Fruit fly (Drosophila melanogaster) whole organism, embryonic: ENCODE measurements around the gene RAF2.

ENCODE experiments used
- Blimp-1 ChIP-seq: fragments of 200-800 bp; sonication (Bioruptor generic); optimal IDR thresholded peaks from 3 replicates; lab custom pipeline; 2018; ENCODE audit warnings: missing biosample characterization, missing genetic modification characterization, mild to moderate bottlenecking, moderate library complexity, missing genetic modification reagents
- CG10267 ChIP-seq: fragments of 200-800 bp; sonication (Bioruptor generic); optimal IDR thresholded peaks from 2 replicates; lab custom pipeline; 2018; ENCODE audit warnings: missing biosample characterization, mild to moderate bottlenecking, missing genetic modification characterization, moderate library complexity
- CG10431 ChIP-seq: fragments of 200-800 bp; sonication (Bioruptor generic); optimal IDR thresholded peaks from 3 replicates; lab custom pipeline; 2018; ENCODE audit warnings: missing biosample characterization, mild to moderate bottlenecking, missing genetic modification characterization
- CG11504 ChIP-seq: fragments of 200-800 bp; sonication (Bioruptor generic); optimal IDR thresholded peaks from 3 replicates; lab custom pipeline; 2019; ENCODE audit warnings: missing biosample characterization, mild to moderate bottlenecking, missing genetic modification characterization, moderate library complexity
- CG11695 ChIP-seq: fragments of 200-800 bp; sonication (Bioruptor generic); IDR thresholded peaks from 3 replicates; pipeline ENCODE4 v1.3.6; 2022; ENCODE audit warnings: missing biosample characterization, missing genetic modification characterization
- CG12391 ChIP-seq: fragments of 200-800 bp; sonication (Bioruptor generic); optimal IDR thresholded peaks from 3 replicates; lab custom pipeline; 2018; ENCODE audit warnings: missing biosample characterization, mild to moderate bottlenecking, missing genetic modification characterization, moderate library complexity
- CG13287 ChIP-seq: fragments of 200-800 bp; sonication (Bioruptor generic); IDR thresholded peaks from 2 replicates; pipeline ENCODE4 v1.3.6; 2022; ENCODE audit warnings: missing biosample characterization, missing genetic modification characterization; ENCODE audit not compliant: partially characterized antibody
- CG14667 ChIP-seq: fragments of 200-800 bp; sonication (Bioruptor generic); IDR thresholded peaks from 2 replicates; pipeline ENCODE4 v1.3.6; 2022; ENCODE audit warnings: missing biosample characterization, missing genetic modification characterization
- CG14710 ChIP-seq: fragments of 200-800 bp; sonication (Bioruptor generic); optimal IDR thresholded peaks from 3 replicates; lab custom pipeline; 2019; ENCODE audit warnings: missing biosample characterization, mild to moderate bottlenecking, missing genetic modification characterization, moderate library complexity
- CG14860 ChIP-seq: fragments of 200-800 bp; sonication (Bioruptor generic); IDR thresholded peaks from 3 replicates; pipeline ENCODE4 v1.3.6; 2022; ENCODE audit warnings: missing biosample characterization, missing genetic modification characterization; ENCODE audit not compliant: partially characterized antibody
- CG1529 ChIP-seq: fragments of 200-800 bp; sonication (Bioruptor generic); optimal IDR thresholded peaks from 3 replicates; lab custom pipeline; 2018; ENCODE audit warnings: missing biosample characterization, missing genetic modification characterization
- CG18011 ChIP-seq: fragments of 200-800 bp; sonication (Bioruptor generic); optimal IDR thresholded peaks from 2 replicates; lab custom pipeline; 2017; ENCODE audit warnings: missing biosample characterization, missing genetic modification characterization, mild to moderate bottlenecking, moderate library complexity, missing genotype
- CG2712 ChIP-seq: fragments of 200-800 bp; optimal IDR thresholded peaks from 3 replicates; lab custom pipeline; 2019; ENCODE audit warnings: missing biosample characterization, mild to moderate bottlenecking, missing genetic modification characterization, moderate library complexity
- CG31441 ChIP-seq: fragments of 200-800 bp; sonication (Bioruptor generic); IDR thresholded peaks from 2 replicates; pipeline ENCODE4 v1.3.6; 2022; ENCODE audit warnings: missing biosample characterization, missing genetic modification characterization
- CG7786 ChIP-seq: fragments of 200-800 bp; sonication (Bioruptor generic); optimal IDR thresholded peaks from 2 replicates; lab custom pipeline; 2016; ENCODE audit warnings: missing biosample characterization, missing genetic modification characterization
- CG7987 ChIP-seq: fragments of 200-800 bp; sonication (Bioruptor generic); optimal IDR thresholded peaks from 2 replicates; lab custom pipeline; 2018; ENCODE audit warnings: missing biosample characterization, mild to moderate bottlenecking, missing genetic modification characterization, moderate library complexity
- CG9876 ChIP-seq: fragments of 200-800 bp; sonication (Bioruptor generic); optimal IDR thresholded peaks from 2 replicates; lab custom pipeline; 2016; ENCODE audit warnings: missing biosample characterization, missing genetic modification characterization
- Dll ChIP-seq: fragments of 200-800 bp; sonication (Bioruptor generic); IDR thresholded peaks from 4 replicates; pipeline ENCODE4 v1.3.6; 2022; ENCODE audit warnings: missing biosample characterization, missing genetic modification characterization; ENCODE audit not compliant: partially characterized antibody
- Dp ChIP-seq: fragments of 200-800 bp; sonication (Bioruptor generic); optimal IDR thresholded peaks from 2 replicates; lab custom pipeline; 2018; ENCODE audit warnings: missing biosample characterization, mild to moderate bottlenecking, missing genetic modification characterization, moderate library complexity
- Dref ChIP-seq: fragments of 200-800 bp; sonication (Bioruptor generic); IDR thresholded peaks from 2 replicates; pipeline ENCODE4 v1.3.6; 2022; ENCODE audit warnings: missing biosample characterization, missing genetic modification characterization
- E2f2 ChIP-seq: fragments of 200-800 bp; sonication (Bioruptor generic); IDR thresholded peaks from 2 replicates; pipeline ENCODE4 v1.3.6; 2022; ENCODE audit warnings: missing biosample characterization, missing genetic modification characterization
- Ets65A ChIP-seq: fragments of 200-800 bp; sonication (Bioruptor generic); peaks from one replicate; lab custom pipeline; 2016; ENCODE audit warnings: missing biosample characterization, missing genetic modification characterization
- Med ChIP-seq: fragments of 200-800 bp; sonication (Bioruptor generic); peaks from one replicate; lab custom pipeline; 2016; ENCODE audit warnings: missing biosample characterization, missing genetic modification characterization, mild to moderate bottlenecking, inconsistent platforms, moderate library complexity
- Taf1 ChIP-seq: fragments of 200-800 bp; sonication (Bioruptor generic); IDR thresholded peaks from 2 replicates; pipeline ENCODE4 v1.3.6; 2022; ENCODE audit warnings: missing biosample characterization, missing genetic modification characterization
- Trl ChIP-seq, 3 experiments: fragments of >200 bp in 2 of 3; fragments of 200-800 bp in 1 of 3; sonication (Bioruptor generic) in 1 of 3; optimal IDR thresholded peaks; 2 replicates in 1 of 3; 3 replicates in 2 of 3; lab custom pipeline; 2016 to 2017; ENCODE audit warnings: missing biosample characterization in 1 of 3, missing genetic modification characterization in 1 of 3
- ac ChIP-seq: fragments of 200-800 bp; sonication (Bioruptor generic); optimal IDR thresholded peaks from 3 replicates; lab custom pipeline; 2017; ENCODE audit warnings: missing biosample characterization, mild to moderate bottlenecking, missing genetic modification characterization
- ase ChIP-seq: fragments of 200-800 bp; sonication (Bioruptor generic); IDR thresholded peaks from 3 replicates; pipeline ENCODE4 v1.3.6; 2022; ENCODE audit warnings: missing biosample characterization, missing genetic modification characterization
- chinmo ChIP-seq: fragments of 200-800 bp; sonication (Bioruptor generic); IDR thresholded peaks from 4 replicates; pipeline ENCODE4 v1.3.6; 2022; ENCODE audit warnings: missing biosample characterization, missing genetic modification characterization; ENCODE audit not compliant: partially characterized antibody
- danr ChIP-seq: fragments of 200-800 bp; sonication (Bioruptor generic); IDR thresholded peaks from 2 replicates; pipeline ENCODE4 v1.3.6; 2022; ENCODE audit warnings: missing biosample characterization, missing genetic modification characterization
- dysf ChIP-seq: fragments of 200-800 bp; sonication (Bioruptor generic); IDR thresholded peaks from 3 replicates; pipeline ENCODE4 v1.3.6; 2022; ENCODE audit warnings: missing biosample characterization, missing genetic modification characterization
- gem ChIP-seq: fragments of 200-800 bp; sonication (Bioruptor generic); optimal IDR thresholded peaks from 2 replicates; lab custom pipeline; 2019; ENCODE audit warnings: missing biosample characterization, mild to moderate bottlenecking, missing genetic modification characterization, moderate library complexity
- hbn ChIP-seq: fragments of 200-800 bp; sonication (Bioruptor generic); IDR thresholded peaks from 2 replicates; pipeline ENCODE4 v1.3.6; 2022; ENCODE audit warnings: missing biosample characterization, missing genetic modification characterization; ENCODE audit not compliant: partially characterized antibody
- pan ChIP-seq, 4 experiments: fragments of >200 bp in 3 of 4; fragments of 200-800 bp in 1 of 4; sonication (Bioruptor generic) in 1 of 4; optimal IDR thresholded peaks in 3 of 4; IDR thresholded peaks in 1 of 4; 2 replicates each; pipeline versions ENCODE4 v1.3.6 to Lab custom; 2017 to 2022; ENCODE audit warnings: missing biosample characterization in 2 of 4, missing genetic modification characterization in 2 of 4, mixed read lengths in 1 of 4
- pb ChIP-seq: fragments of 200-800 bp; sonication (Bioruptor generic); optimal IDR thresholded peaks from 3 replicates; lab custom pipeline; 2016; ENCODE audit warnings: missing biosample characterization, missing genetic modification characterization
- phol ChIP-seq: fragments of 200-800 bp; sonication (Bioruptor generic); optimal IDR thresholded peaks from 3 replicates; lab custom pipeline; 2018; ENCODE audit warnings: missing biosample characterization, mild to moderate bottlenecking, missing genetic modification characterization, moderate library complexity
- pzg ChIP-seq: fragments of 200-800 bp; sonication (Bioruptor generic); optimal IDR thresholded peaks from 3 replicates; lab custom pipeline; 2018; ENCODE audit warnings: missing biosample characterization, mild to moderate bottlenecking, missing genetic modification characterization, moderate library complexity
- repo ChIP-seq: fragments of 200-800 bp; sonication (Bioruptor generic); optimal IDR thresholded peaks from 2 replicates; lab custom pipeline; 2016; ENCODE audit warnings: missing biosample characterization, missing genetic modification characterization
- sens ChIP-seq: fragments of 200-800 bp; sonication (Bioruptor generic); peaks from one replicate; lab custom pipeline; 2016; ENCODE audit warnings: missing biosample characterization, missing genetic modification characterization
- stwl ChIP-seq: fragments of 200-800 bp; sonication (Bioruptor generic); optimal IDR thresholded peaks from 3 replicates; lab custom pipeline; 2018; ENCODE audit warnings: missing biosample characterization, mild to moderate bottlenecking, missing genetic modification characterization, moderate library complexity
- zen2 ChIP-seq: fragments of 200-800 bp; sonication (Bioruptor generic); IDR thresholded peaks from 3 replicates; pipeline ENCODE4 v1.3.6; 2022; ENCODE audit warnings: missing biosample characterization, missing genetic modification characterization; ENCODE audit not compliant: partially characterized antibody
- zfh1 ChIP-seq: fragments of 200-800 bp; sonication (Bioruptor generic); IDR thresholded peaks from 3 replicates; pipeline ENCODE4 v1.3.6; 2022; ENCODE audit warnings: missing biosample characterization, missing genetic modification characterization

The RAF2 gene

dm6 chr3L:16388264-16388663 is 2.1 kb downstream of the RAF2 start:
- TF ChIP-seq danr: peak; percentile 13; the same call in 1 of the 2 replicates
- TF ChIP-seq CG18011 (GFP tag; lab: Kevin White, UChicago): peak; percentile 92
- peak; percentile 74 for TF ChIP-seq Med (GFP tag; lab: Kevin White, UChicago)
- TF ChIP-seq, all 482 proteins: peak for 3; not testable (repeated sequence) for 479

DNA sequence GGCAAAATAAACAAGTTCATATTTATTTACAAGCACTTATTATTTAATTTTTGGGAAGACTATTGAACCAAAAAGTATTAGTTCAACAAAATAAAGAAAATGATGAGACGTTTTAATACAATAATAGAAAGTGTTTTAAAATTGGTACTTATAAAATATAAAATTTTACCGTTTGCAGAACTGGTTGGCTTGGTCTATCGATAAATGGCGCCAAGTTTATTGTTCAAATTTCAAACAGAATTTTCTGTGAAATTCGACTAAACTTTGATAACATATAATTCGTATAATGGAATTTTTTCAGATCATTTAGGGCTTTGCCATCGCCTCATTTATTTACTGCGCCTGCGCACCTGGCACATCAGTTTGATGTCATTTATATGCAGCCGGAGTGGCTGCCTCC is 4.7 kb downstream of the RAF2 start:
- peak; percentile 98 for TF ChIP-seq stwl
- TF ChIP-seq CG14667 (GFP tag; lab: Robert Waterston, UW): no peak
- TF ChIP-seq sens: peak; percentile 52
- peak; percentile 9 for TF ChIP-seq pzg
- TF ChIP-seq CG11504 (tag; lab: Kevin White, UChicago): peak; percentile 12
- TF ChIP-seq phol (tag; lab: Kevin White, UChicago): peak; percentile 3
- TF ChIP-seq Dll (GFP tag; lab: Robert Waterston, UW): 0 out of 4 replicates have a peak, but pooled peaks have one; percentile 35
- no peak for TF ChIP-seq CG9876 (GFP tag; lab: Kevin White, UChicago)
- TF ChIP-seq E2f2: peak; percentile 88
- TF ChIP-seq gem: peak; percentile 4
- TF ChIP-seq CG14860 (GFP tag; lab: Robert Waterston, UW): peak; percentile 23; the same call in 1 of the 3 replicates
- peak; percentile 5 for TF ChIP-seq CG12391 (tag; lab: Kevin White, UChicago)
- TF ChIP-seq CG14710 (tag; lab: Kevin White, UChicago): peak; percentile 21
- peak; percentile 67 for TF ChIP-seq CG13287 (GFP tag; lab: Robert Waterston, UW)
- peak; percentile 57 for TF ChIP-seq Dref (GFP tag; lab: Robert Waterston, UW)
- 0 out of 2 replicates have a peak, but pooled peaks have one; percentile 16 for TF ChIP-seq hbn
- no peak for TF ChIP-seq repo (GFP tag; lab: Kevin White, UChicago)
- no peak for TF ChIP-seq CG7987 (GFP tag; lab: Kevin White, UChicago)
- TF ChIP-seq Blimp-1: peak; percentile 11
- TF ChIP-seq Dp (GFP tag; lab: Kevin White, UChicago): peak; percentile 86
- TF ChIP-seq Trl (optimal IDR thresholded peaks at IDR 0.05; lab: Kevin White, UChicago): no peak
- TF ChIP-seq Trl (GFP tag; optimal IDR thresholded peaks at IDR 0.05; lab: Kevin White, UChicago): no peak
- TF ChIP-seq CG2712 (tag; lab: Kevin White, UChicago): no peak
- no peak for TF ChIP-seq CG11695 (GFP tag; lab: Robert Waterston, UW)
- TF ChIP-seq zen2: peak; percentile 50
- peak; percentile 86 for TF ChIP-seq CG10267 (tag; lab: Kevin White, UChicago)
- peak; percentile 36 for TF ChIP-seq Med (GFP tag; lab: Kevin White, UChicago)
- 0 out of 2 replicates have a peak, but pooled peaks have one; percentile 11 for TF ChIP-seq CG31441

DNA sequence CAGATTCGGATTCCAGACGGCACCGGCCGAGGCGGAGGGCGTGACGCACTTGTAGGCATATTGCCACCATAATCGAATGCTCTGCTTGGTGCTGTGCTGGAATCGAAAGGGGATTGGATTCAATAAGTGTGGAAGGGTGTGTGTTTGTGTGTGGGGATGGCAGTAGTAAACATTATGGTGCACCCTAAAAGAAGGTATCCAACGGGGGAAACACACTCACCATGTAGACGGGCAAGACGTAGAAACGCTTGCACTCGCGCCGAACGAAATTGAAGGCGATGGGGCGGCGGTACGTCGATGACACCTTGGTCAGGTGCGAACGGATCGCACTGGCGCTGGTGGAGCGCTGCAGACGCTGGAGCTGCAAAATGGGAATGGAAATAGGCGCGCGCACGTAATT is 5.1 kb downstream of the RAF2 start:
- TF ChIP-seq zfh1 (GFP tag; lab: Robert Waterston, UW) (0 out of 3 replicates have a peak, but pooled peaks have one; percentile 23), CG10431 (GFP tag; lab: Kevin White, UChicago) (no peak), ac (GFP tag; lab: Kevin White, UChicago) (no peak), Ets65A (GFP tag; lab: Kevin White, UChicago) (peak; percentile 89), CG7786 (GFP tag; lab: Kevin White, UChicago) (no peak), pan (optimal IDR thresholded peaks at IDR 0.05; lab: Kevin White, UChicago) (no peak), pan (GFP tag; optimal IDR thresholded peaks at IDR 0.05 in 1 of 2, IDR thresholded peaks at IDR 0.05 in 1 of 2) (peak in 1 of 2 experiments; percentile 21), Med (GFP tag; lab: Kevin White, UChicago) (peak; percentile 28), ase (GFP tag; lab: Robert Waterston, UW) (no peak), CG1529 (no peak), pb (GFP tag; lab: Kevin White, UChicago) (no peak), Taf1 (no peak), chinmo (0 out of 4 replicates have a peak, but pooled peaks have one; percentile 41), dysf (0 out of 3 replicates have a peak, but pooled peaks have one; percentile 20)
